Worm (Caenorhabditis elegans) whole organism, young adult: ENCODE results near the gene ivph-3.
A peak's percentile ranks its signal among the peaks of the same experiment; 100 is the strongest.

Source experiments
- F10E7.11 ChIP-seq: sonication (generic microtip); optimal IDR thresholded peaks from 2 replicates; lab custom pipeline; 2017; ENCODE audit warnings: mild to moderate bottlenecking, missing genetic modification characterization, moderate library complexity, missing compliant biosample characterization
- F22D6.2 ChIP-seq: sonication (generic microtip); optimal IDR thresholded peaks from 2 replicates; lab custom pipeline; 2016; ENCODE audit warnings: mild to moderate bottlenecking, missing genetic modification characterization, missing compliant biosample characterization
- F37B4.10 ChIP-seq: fragments of 200-800 bp; sonication (Bioruptor generic); IDR thresholded peaks from 2 replicates; pipeline ENCODE4 v1.3.6; 2022; ENCODE audit warnings: missing genetic modification characterization, missing compliant biosample characterization
- F55B11.4 ChIP-seq: sonication (generic microtip); optimal IDR thresholded peaks from 2 replicates; lab custom pipeline; 2016; ENCODE audit warnings: missing compliant biosample characterization, missing genetic modification characterization, borderline replicate concordance; ENCODE audit not compliant: insufficient read depth
- T07F8.4 ChIP-seq: sonication (generic microtip); optimal IDR thresholded peaks from 2 replicates; lab custom pipeline; 2016; ENCODE audit warnings: mild to moderate bottlenecking, missing genetic modification characterization, moderate library complexity, missing compliant biosample characterization
- Y79H2A.3 ChIP-seq: fragments of 200-800 bp; sonication (Bioruptor generic); conservative IDR thresholded peaks from 2 replicates; pipeline ENCODE4 v1.3.6; 2022; ENCODE audit warnings: missing genetic modification reagents, missing genetic modification characterization, missing compliant biosample characterization
- Y95B8A.8 ChIP-seq: fragments of 200-800 bp; sonication (Bioruptor generic); IDR thresholded peaks from 2 replicates; pipeline ENCODE4 v1.3.6; 2022; ENCODE audit warnings: missing genetic modification reagents, missing genetic modification characterization, missing compliant biosample characterization
- ZK185.1 ChIP-seq: sonication (generic microtip); optimal IDR thresholded peaks from 2 replicates; lab custom pipeline; 2016; ENCODE audit warnings: mild to moderate bottlenecking, missing genetic modification characterization, missing compliant biosample characterization; ENCODE audit not compliant: poor library complexity, severe bottlenecking
- akir-1 ChIP-seq: fragments of 200-800 bp; sonication (Bioruptor generic); optimal IDR thresholded peaks from 2 replicates; lab custom pipeline; 2018; ENCODE audit warnings: mild to moderate bottlenecking, missing genetic modification characterization, moderate library complexity, missing compliant biosample characterization
- aptf-2 ChIP-seq: fragments of 200-800 bp; sonication (Bioruptor generic); conservative IDR thresholded peaks from 2 replicates; pipeline ENCODE4 v1.3.6; 2022; ENCODE audit warnings: missing genetic modification reagents, missing genetic modification characterization, missing compliant biosample characterization
- attf-3 ChIP-seq: fragments of 200-800 bp; sonication (Bioruptor generic); conservative IDR thresholded peaks from 2 replicates; pipeline ENCODE4 v1.3.6; 2022; ENCODE audit warnings: missing genetic modification reagents, missing genetic modification characterization, missing compliant biosample characterization
- attf-5 ChIP-seq: fragments of 200-800 bp; sonication (Bioruptor generic); optimal IDR thresholded peaks from 2 replicates; lab custom pipeline; 2018; ENCODE audit warnings: mild to moderate bottlenecking, missing genetic modification characterization, missing compliant biosample characterization
- bed-2 ChIP-seq: fragments of 200-800 bp; sonication (Bioruptor generic); IDR thresholded peaks from 2 replicates; pipeline ENCODE4 v1.3.6; 2022; ENCODE audit warnings: missing genetic modification reagents, missing genetic modification characterization, missing compliant biosample characterization
- ccch-3 ChIP-seq: fragments of 200-800 bp; sonication (Bioruptor generic); optimal IDR thresholded peaks from 2 replicates; lab custom pipeline; 2018; ENCODE audit warnings: mild to moderate bottlenecking, missing genetic modification characterization, missing compliant biosample characterization
- cebp-1 ChIP-seq, 2 experiments: fragments of 200-800 bp in 1 of 2; sonication (Bioruptor generic) in 1 of 2; sonication (generic microtip) in 1 of 2; IDR thresholded peaks in 1 of 2; optimal IDR thresholded peaks in 1 of 2; 2 replicates each; pipeline versions ENCODE4 v1.3.6 to Lab custom; 2017 to 2022; ENCODE audit warnings: missing compliant biosample characterization in 2 of 2, missing genetic modification characterization in 2 of 2, mild to moderate bottlenecking in 1 of 2, missing genetic modification reagents in 1 of 2, moderate library complexity in 1 of 2
- cebp-2 ChIP-seq: fragments of 200-800 bp; sonication (Bioruptor generic); IDR thresholded peaks from 2 replicates; pipeline ENCODE4 v1.3.6; 2022; ENCODE audit warnings: missing genetic modification characterization, missing compliant biosample characterization
- ceh-27 ChIP-seq: fragments of 200-800 bp; sonication (Bioruptor generic); optimal IDR thresholded peaks from 2 replicates; lab custom pipeline; 2018; ENCODE audit warnings: mild to moderate bottlenecking, missing genetic modification characterization, moderate library complexity, missing compliant biosample characterization
- dpff-1 ChIP-seq: sonication (generic microtip); optimal IDR thresholded peaks from 2 replicates; lab custom pipeline; 2017; ENCODE audit warnings: mild to moderate bottlenecking, missing genetic modification characterization, missing compliant biosample characterization
- ekl-4 ChIP-seq: fragments of 200-800 bp; sonication (Bioruptor generic); IDR thresholded peaks from 2 replicates; pipeline ENCODE4 v1.3.6; 2022; ENCODE audit warnings: missing genetic modification reagents, missing genetic modification characterization, missing compliant biosample characterization
- hlh-26 ChIP-seq: fragments of 200-800 bp; sonication (Bioruptor generic); conservative IDR thresholded peaks from 2 replicates; pipeline ENCODE4 v1.3.6; 2022; ENCODE audit warnings: missing genetic modification reagents, missing genetic modification characterization, missing compliant biosample characterization
- let-526 ChIP-seq: fragments of 200-800 bp; sonication (Bioruptor generic); IDR thresholded peaks from 2 replicates; pipeline ENCODE4 v1.3.6; 2022; ENCODE audit warnings: missing genetic modification reagents, missing genetic modification characterization, missing compliant biosample characterization
- let-607 ChIP-seq, 2 experiments: fragments of 200-800 bp in 1 of 2; sonication (Bioruptor generic) in 1 of 2; sonication (generic microtip) in 1 of 2; optimal IDR thresholded peaks; 2 replicates each; lab custom pipeline; 2016 to 2018; ENCODE audit warnings: mild to moderate bottlenecking in 2 of 2, missing compliant biosample characterization in 2 of 2, missing genetic modification characterization in 2 of 2, moderate library complexity in 2 of 2, missing genotype in 1 of 2
- lin-35 ChIP-seq, 3 experiments: fragments of 150-350 bp in 2 of 3; sonication (generic microtip) in 1 of 3; optimal IDR thresholded peaks; 2 replicates each; lab custom pipeline; 2014 to 2018; ENCODE audit warnings: missing biosample characterization in 3 of 3, missing genetic modification characterization in 3 of 3, missing genetic modification reagents in 3 of 3
- lin-40 ChIP-seq: sonication (generic microtip); optimal IDR thresholded peaks from 2 replicates; lab custom pipeline; 2016; ENCODE audit warnings: missing genetic modification characterization, mild to moderate bottlenecking, missing compliant biosample characterization, missing genotype, missing genetic modification reagents
- lir-1 ChIP-seq: fragments of 200-800 bp; sonication (Bioruptor generic); conservative IDR thresholded peaks from 2 replicates; pipeline ENCODE4 v1.3.6; 2022; ENCODE audit warnings: missing genetic modification reagents, missing genetic modification characterization, missing compliant biosample characterization
- lsy-27 ChIP-seq: sonication (generic microtip); optimal IDR thresholded peaks from 2 replicates; lab custom pipeline; 2017; ENCODE audit warnings: missing genetic modification characterization, mild to moderate bottlenecking, missing compliant biosample characterization, antibody characterized with exemption, missing genotype, borderline replicate concordance; ENCODE audit not compliant: insufficient read depth
- madf-6 ChIP-seq: fragments of 200-800 bp; sonication (Bioruptor generic); IDR thresholded peaks from 2 replicates; pipeline ENCODE4 v1.3.6; 2022; ENCODE audit warnings: missing genetic modification reagents, missing genetic modification characterization, missing compliant biosample characterization
- mcd-1 ChIP-seq: fragments of 200-800 bp; sonication (Bioruptor generic); IDR thresholded peaks from 2 replicates; pipeline ENCODE4 v1.3.6; 2022; ENCODE audit warnings: missing genetic modification reagents, missing genetic modification characterization, missing compliant biosample characterization
- nfya-1 ChIP-seq: sonication (generic microtip); optimal IDR thresholded peaks from 2 replicates; lab custom pipeline; 2017; ENCODE audit warnings: antibody characterized with exemption, missing compliant biosample characterization, missing genetic modification characterization, borderline replicate concordance; ENCODE audit not compliant: insufficient read depth
- nhr-179 ChIP-seq: sonication (generic microtip); optimal IDR thresholded peaks from 2 replicates; lab custom pipeline; 2016; ENCODE audit warnings: mild to moderate bottlenecking, missing genetic modification characterization, missing compliant biosample characterization
- nhr-90 ChIP-seq: sonication (generic microtip); optimal IDR thresholded peaks from 2 replicates; lab custom pipeline; 2016; ENCODE audit warnings: missing genotype, mild to moderate bottlenecking, missing genetic modification characterization, missing compliant biosample characterization
- sdz-38 ChIP-seq: sonication (generic microtip); optimal IDR thresholded peaks from 2 replicates; lab custom pipeline; 2016; ENCODE audit warnings: missing genotype, missing genetic modification characterization, missing compliant biosample characterization
- snpc-1.1 ChIP-seq: sonication (generic microtip); optimal IDR thresholded peaks from 2 replicates; lab custom pipeline; 2017; ENCODE audit warnings: missing genetic modification characterization, mild to moderate bottlenecking, missing compliant biosample characterization, antibody characterized with exemption, moderate library complexity, missing genotype, missing genetic modification reagents; ENCODE audit not compliant: insufficient read depth
- snpc-1.3 ChIP-seq: sonication (generic microtip); optimal IDR thresholded peaks from 2 replicates; lab custom pipeline; 2017; ENCODE audit warnings: missing genetic modification characterization, mild to moderate bottlenecking, missing compliant biosample characterization, antibody characterized with exemption, moderate library complexity, missing genotype, missing genetic modification reagents; ENCODE audit not compliant: insufficient read depth
- snpc-3.4 ChIP-seq: sonication (generic microtip); optimal IDR thresholded peaks from 2 replicates; lab custom pipeline; 2017; ENCODE audit warnings: missing genetic modification characterization, mild to moderate bottlenecking, missing compliant biosample characterization, antibody characterized with exemption, moderate library complexity, missing genotype, missing genetic modification reagents
- snpc-4 ChIP-seq, 5 experiments: fragments of 150-350 bp in 1 of 5; sonication (generic microtip) in 4 of 5; optimal IDR thresholded peaks; 2 replicates each; lab custom pipeline; 2014 to 2018; ENCODE audit warnings: missing genetic modification characterization in 5 of 5, missing biosample characterization in 3 of 5, antibody characterized with exemption in 2 of 5, mild to moderate bottlenecking in 2 of 5, missing compliant biosample characterization in 2 of 5, missing genotype in 2 of 5, moderate library complexity in 2 of 5, missing genetic modification reagents in 1 of 5
- sptf-2 ChIP-seq: fragments of 200-800 bp; sonication (Bioruptor generic); optimal IDR thresholded peaks from 2 replicates; lab custom pipeline; 2018; ENCODE audit warnings: mild to moderate bottlenecking, missing genetic modification characterization, missing compliant biosample characterization
- tlf-1 ChIP-seq: fragments of 200-800 bp; sonication (Bioruptor generic); optimal IDR thresholded peaks from 2 replicates; lab custom pipeline; 2018; ENCODE audit warnings: mild to moderate bottlenecking, missing genetic modification characterization, missing compliant biosample characterization
- unc-62 ChIP-seq: fragments of 150-350 bp; optimal IDR thresholded peaks from 2 replicates; lab custom pipeline; 2014; ENCODE audit warnings: missing biosample characterization, missing genetic modification reagents, missing genetic modification characterization
- ztf-22 ChIP-seq: fragments of 200-800 bp; sonication (Bioruptor generic); optimal IDR thresholded peaks from 2 replicates; lab custom pipeline; 2018; ENCODE audit warnings: mild to moderate bottlenecking, missing genetic modification characterization, moderate library complexity, missing compliant biosample characterization
- ztf-25 ChIP-seq: fragments of 200-800 bp; sonication (Bioruptor generic); IDR thresholded peaks from 2 replicates; pipeline ENCODE4 v1.3.6; 2022; ENCODE audit warnings: missing genetic modification reagents, missing genetic modification characterization, missing compliant biosample characterization

Gene ivph-3

DNA sequence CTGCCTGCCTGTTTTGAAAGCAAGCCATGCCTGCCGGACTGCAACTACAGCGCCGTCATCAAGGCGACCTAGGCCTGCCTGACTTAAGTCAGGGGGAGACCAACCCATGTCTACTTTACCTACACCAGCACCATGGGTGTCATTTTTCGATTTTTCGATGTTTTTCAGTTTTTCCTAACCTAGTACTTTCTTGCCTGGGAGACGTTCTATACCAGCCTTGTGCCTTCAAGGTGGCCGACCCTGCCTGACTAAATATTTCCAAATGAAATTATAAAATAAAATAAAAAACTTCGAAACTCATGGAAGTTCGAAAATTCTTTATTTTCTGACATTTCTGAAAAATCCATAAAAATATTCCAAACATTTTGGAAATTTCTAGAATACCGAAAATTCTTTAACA lies 23.3 kb downstream of the ivph-3 start:
- TF ChIP-seq mcd-1 (GFP tag; lab: Robert Waterston, UW) (0 out of 2 replicates have a peak, but pooled peaks have one; percentile 13), nhr-90 (tag; lab: Kevin White, UChicago) (no peak)

DNA sequence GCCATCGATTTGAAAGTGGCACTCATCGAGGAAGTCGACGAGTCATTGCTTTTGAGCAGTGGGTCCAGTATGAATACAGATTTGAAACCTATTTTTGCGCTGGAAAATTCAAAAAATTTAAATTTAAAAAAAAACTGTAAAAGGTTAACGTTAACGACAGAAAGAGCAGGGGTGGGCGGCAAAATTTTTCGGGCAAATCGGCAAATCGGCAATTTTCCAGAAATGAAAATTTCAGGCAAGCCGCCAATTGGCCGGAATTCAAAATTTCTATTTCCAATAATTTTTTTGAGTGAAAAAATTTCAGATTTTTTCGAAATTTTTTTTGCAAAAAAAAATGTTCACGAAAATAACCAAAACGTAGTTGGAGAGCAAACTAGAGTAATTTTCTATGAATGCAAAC lies 33.3 kb downstream of the ivph-3 start, which contains the start of gene Y67D8C.9:
Gene Y67D8C.9 (minus strand): TSS at position 101 of the 400 bp plus-strand sequence.
- TF ChIP-seq let-607 (tag; optimal IDR thresholded peaks at IDR 0.05; lab: Kevin White, UChicago): no peak
- no peak for TF ChIP-seq lsy-27 (tag; lab: Kevin White, UChicago)
- no peak for TF ChIP-seq sptf-2
- no peak for TF ChIP-seq T07F8.4 (tag; lab: Kevin White, UChicago)
- TF ChIP-seq lin-40 (tag; lab: Kevin White, UChicago): no peak
- TF ChIP-seq snpc-1.3: no peak
- TF ChIP-seq sdz-38 (tag; lab: Kevin White, UChicago): no peak
- no peak for TF ChIP-seq unc-62 (GFP tag; lab: Kevin White, UChicago)
- no peak for TF ChIP-seq bed-2
- TF ChIP-seq akir-1: no peak
- no peak for TF ChIP-seq F22D6.2
- TF ChIP-seq attf-3: no peak
- TF ChIP-seq ceh-27 (GFP tag; lab: Kevin White, UChicago): no peak
- TF ChIP-seq ccch-3 (GFP tag; lab: Kevin White, UChicago): no peak
- no peak for TF ChIP-seq ZK185.1
- no peak for TF ChIP-seq nfya-1 (tag; lab: Kevin White, UChicago)

DNA sequence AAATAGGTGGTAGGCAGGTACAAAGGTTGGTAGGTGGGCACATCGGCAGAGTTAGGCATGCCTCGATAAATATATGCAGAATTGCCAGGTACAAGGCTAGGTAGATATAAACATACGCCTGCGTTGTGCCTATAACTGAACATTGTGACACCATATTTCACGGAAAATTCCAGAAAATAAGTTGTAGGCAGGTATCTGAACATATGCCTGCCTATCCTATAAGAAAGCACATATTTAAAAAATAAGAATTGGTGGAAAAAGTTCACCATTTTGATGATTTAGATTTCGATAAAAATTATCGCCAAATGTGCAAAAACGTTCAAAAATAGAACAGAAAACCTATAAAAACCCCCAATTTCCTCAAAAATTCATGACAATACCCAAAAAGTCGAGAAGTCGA lies 36.1 kb downstream of the ivph-3 start:
- no peak for TF ChIP-seq tlf-1
- TF ChIP-seq cebp-2 (GFP tag; lab: Robert Waterston, UW): no peak
- TF ChIP-seq dpff-1 (tag; lab: Kevin White, UChicago): no peak
- no peak for TF ChIP-seq F10E7.11 (tag; lab: Kevin White, UChicago)
- TF ChIP-seq nhr-90 (tag; lab: Kevin White, UChicago): no peak
- TF ChIP-seq snpc-4 (GFP tag; optimal IDR thresholded peaks at IDR 0.05; lab: Kevin White, UChicago): no peak
- no peak for TF ChIP-seq snpc-4 (tag; optimal IDR thresholded peaks at IDR 0.05; lab: Kevin White, UChicago)
- TF ChIP-seq attf-5: no peak
- TF ChIP-seq let-526 (GFP tag; lab: Robert Waterston, UW): no peak
- TF ChIP-seq attf-3: no peak
- no peak for TF ChIP-seq F55B11.4

- TF ChIP-seq Y95B8A.8 (GFP tag; lab: Robert Waterston, UW) (no peak), nhr-90 (tag; lab: Kevin White, UChicago) (no peak), aptf-2 (no peak), lin-35 (GFP tag; optimal IDR thresholded peaks at IDR 0.05; lab: Kevin White, UChicago) (no peak), lin-40 (tag; lab: Kevin White, UChicago) (no peak), hlh-26 (GFP tag; lab: Robert Waterston, UW) (no peak), F37B4.10 (GFP tag; lab: Robert Waterston, UW) (no peak), ztf-25 (GFP tag; lab: Robert Waterston, UW) (no peak), ekl-4 (GFP tag; lab: Robert Waterston, UW) (no peak), lir-1 (GFP tag; lab: Robert Waterston, UW) (no peak), ccch-3 (GFP tag; lab: Kevin White, UChicago) (no peak), snpc-3.4 (tag; lab: Kevin White, UChicago) (no peak), madf-6 (GFP tag; lab: Robert Waterston, UW) (no peak), nhr-179 (tag; lab: Kevin White, UChicago) (no peak), ztf-22 (GFP tag; lab: Kevin White, UChicago) (no peak), cebp-1 (GFP tag; IDR thresholded peaks at IDR 0.05; lab: Robert Waterston, UW) (no peak), cebp-1 (tag; optimal IDR thresholded peaks at IDR 0.05; lab: Kevin White, UChicago) (no peak), attf-3 (no peak), snpc-1.1 (tag; lab: Kevin White, UChicago) (no peak), Y79H2A.3 (GFP tag; lab: Robert Waterston, UW) (no peak)
- TF ChIP-seq, all 124 proteins: peak for 0
Measured at ce11 chrIV:3091112-3091511, 37.6 kb downstream of the ivph-3 start.
